Worm (Caenorhabditis elegans): ENCODE measurements around the gene dab-1.
A peak's percentile ranks its signal among the peaks of the same experiment; 100 is the strongest.

The dab-1 gene

ce11 chrII:8185016-8185493, 37.1 kb upstream of the dab-1 start, which contains the start of the genes mig-5 and cct-1:
Gene mig-5 (minus strand): TSS chrII:8185023.
Gene cct-1 (plus strand): TSS chrII:8185443.
- TF ChIP-seq F39B2.1 (GFP tag; IDR thresholded peaks at IDR 0.05), result no peak
- no peak for TF ChIP-seq nhr-27 (tag; optimal IDR thresholded peaks at IDR 0.05)
- peak; percentile 77 for TF ChIP-seq ztf-18 (tag; optimal IDR thresholded peaks at IDR 0.05)
- TF ChIP-seq F57C9.4 (tag; optimal IDR thresholded peaks at IDR 0.05), result no peak
- TF ChIP-seq T07F8.4 (tag; optimal IDR thresholded peaks at IDR 0.05), result peak; percentile 9
- 0 out of 2 replicates have a peak, but pooled peaks have one; percentile 33 for TF ChIP-seq attf-6 (GFP tag; IDR thresholded peaks at IDR 0.05)
- no peak for TF ChIP-seq zfh-2 (GFP tag; conservative IDR thresholded peaks at IDR 0.05)
- no peak for TF ChIP-seq mxl-1 (tag; optimal IDR thresholded peaks at IDR 0.05)
- TF ChIP-seq mel-28 (tag; optimal IDR thresholded peaks at IDR 0.05; ENCODE audit: borderline replicate concordance), result no peak
- no peak for TF ChIP-seq mes-4 (tag; optimal IDR thresholded peaks at IDR 0.05)
- peak; percentile 70 for TF ChIP-seq F49E8.2 (tag; optimal IDR thresholded peaks at IDR 0.05; ENCODE audit: insufficient read depth)
- TF ChIP-seq pbrm-1 (GFP tag; IDR thresholded peaks at IDR 0.05), result peak; percentile 94
- TF ChIP-seq aptf-3 (GFP tag; IDR thresholded peaks at IDR 0.05), result no peak
- 0 out of 2 replicates have a peak, but pooled peaks have one; percentile 18 for TF ChIP-seq ztf-28 (GFP tag; IDR thresholded peaks at IDR 0.05)
- no peak for TF ChIP-seq ccch-3 (GFP tag; optimal IDR thresholded peaks at IDR 0.05)
- no peak for TF ChIP-seq dpff-1 (tag; optimal IDR thresholded peaks at IDR 0.05)
- no peak for TF ChIP-seq nfya-2 (GFP tag; IDR thresholded peaks at IDR 0.05)
- peak; percentile 99 for TF ChIP-seq mcd-1 (GFP tag; IDR thresholded peaks at IDR 0.05)
- peak; percentile 74 for TF ChIP-seq lir-1 (GFP tag; conservative IDR thresholded peaks at IDR 0.05)
- peak; percentile 30 for TF ChIP-seq die-1 (tag; optimal IDR thresholded peaks at IDR 0.05)
- no peak for TF ChIP-seq F10E7.11 (tag; optimal IDR thresholded peaks at IDR 0.05)
- no peak for TF ChIP-seq F37B4.10 (GFP tag; IDR thresholded peaks at IDR 0.05)
- TF ChIP-seq ceh-91 (GFP tag; IDR thresholded peaks at IDR 0.05), result peak; percentile 87
- TF ChIP-seq B0035.1 (tag; optimal IDR thresholded peaks at IDR 0.05), result peak; percentile 46
- no peak for TF ChIP-seq B0261.1 (tag; optimal IDR thresholded peaks at IDR 0.05)
- no peak for TF ChIP-seq egl-18 (GFP tag; IDR thresholded peaks at IDR 0.05)
- peak; percentile 96 for TF ChIP-seq attf-5 (GFP tag; optimal IDR thresholded peaks at IDR 0.05)
- TF ChIP-seq gei-17 (GFP tag; optimal IDR thresholded peaks at IDR 0.05), result peak; percentile 64
- peak; percentile 62 for TF ChIP-seq snpc-1.3 (tag; optimal IDR thresholded peaks at IDR 0.05; ENCODE audit: insufficient read depth)
- peak; percentile 96 for TF ChIP-seq lin-40 (tag; optimal IDR thresholded peaks at IDR 0.05)
- peak; percentile 54 for TF ChIP-seq him-1 (tag; optimal IDR thresholded peaks at IDR 0.05)
- TF ChIP-seq Y53F4B.3 (GFP tag; IDR thresholded peaks at IDR 0.05), result no peak
- TF ChIP-seq let-526 (GFP tag; IDR thresholded peaks at IDR 0.05), result peak; percentile 64; the same call in 1 of the 2 replicates
- TF ChIP-seq madf-8 (GFP tag; conservative IDR thresholded peaks at IDR 0.05), result peak; percentile 71
- peak; percentile 81 for TF ChIP-seq athp-1 (tag; optimal IDR thresholded peaks at IDR 0.05)
- TF ChIP-seq Y56A3A.18 (GFP tag; IDR thresholded peaks at IDR 0.05), result peak; percentile 86; the same call in 1 of the 2 replicates
- peak; percentile 90 for TF ChIP-seq lin-54 (GFP tag; optimal IDR thresholded peaks at IDR 0.05)
- peak; percentile 94 for TF ChIP-seq K11D2.4 (GFP tag; IDR thresholded peaks at IDR 0.05)
- TF ChIP-seq bed-2 (GFP tag; IDR thresholded peaks at IDR 0.05), result no peak
- TF ChIP-seq nhr-90 (tag; optimal IDR thresholded peaks at IDR 0.05), result no peak
- TF ChIP-seq B0336.3 (GFP tag; IDR thresholded peaks at IDR 0.05), result peak; percentile 79
- no peak for TF ChIP-seq tbx-9 (tag; optimal IDR thresholded peaks at IDR 0.05; ENCODE audit: borderline replicate concordance)
- peak; percentile 67 for TF ChIP-seq unc-130 (GFP tag; optimal IDR thresholded peaks at IDR 0.05)
- TF ChIP-seq ekl-4 (GFP tag; IDR thresholded peaks at IDR 0.05), result peak; percentile 91
- no peak for TF ChIP-seq sea-2 (GFP tag; IDR thresholded peaks at IDR 0.05)
- TF ChIP-seq aptf-2 (GFP tag; conservative IDR thresholded peaks at IDR 0.05), result no peak
- peak; percentile 82 for TF ChIP-seq ceh-100 (GFP tag; IDR thresholded peaks at IDR 0.05)
- no peak for TF ChIP-seq egl-44 (GFP tag; IDR thresholded peaks at IDR 0.05)
- TF ChIP-seq ztf-26 (tag; optimal IDR thresholded peaks at IDR 0.05), result peak; percentile 74

Measured in whole organism, young adult.